Fruit fly (Drosophila melanogaster) whole organism, embryonic: ENCODE data around the gene CG31538.

ENCODE experiments used
- CG10147 ChIP-seq: fragments of 200-800 bp; sonication (Bioruptor generic); optimal IDR thresholded peaks from 2 replicates; lab custom pipeline; 2019; ENCODE audit warnings: missing biosample characterization, mild to moderate bottlenecking, missing genetic modification characterization, moderate library complexity
- CG10959 ChIP-seq: fragments of 200-800 bp; sonication (Bioruptor generic); IDR thresholded peaks from 2 replicates; pipeline ENCODE4 v1.3.6; 2022; ENCODE audit warnings: missing biosample characterization, missing genetic modification characterization
- CG11504 ChIP-seq: fragments of 200-800 bp; sonication (Bioruptor generic); optimal IDR thresholded peaks from 3 replicates; lab custom pipeline; 2019; ENCODE audit warnings: missing biosample characterization, mild to moderate bottlenecking, missing genetic modification characterization, moderate library complexity
- CG12219 ChIP-seq: fragments of 200-800 bp; sonication (Bioruptor generic); optimal IDR thresholded peaks from 3 replicates; lab custom pipeline; 2018; ENCODE audit warnings: missing biosample characterization, mild to moderate bottlenecking, missing genetic modification characterization
- CG13296 ChIP-seq: fragments of 200-800 bp; sonication (Bioruptor generic); optimal IDR thresholded peaks from 3 replicates; lab custom pipeline; 2018; ENCODE audit warnings: missing biosample characterization, mild to moderate bottlenecking, missing genetic modification characterization
- CG14667 ChIP-seq: fragments of 200-800 bp; sonication (Bioruptor generic); IDR thresholded peaks from 2 replicates; pipeline ENCODE4 v1.3.6; 2022; ENCODE audit warnings: missing biosample characterization, missing genetic modification characterization
- CG14710 ChIP-seq: fragments of 200-800 bp; sonication (Bioruptor generic); optimal IDR thresholded peaks from 3 replicates; lab custom pipeline; 2019; ENCODE audit warnings: missing biosample characterization, mild to moderate bottlenecking, missing genetic modification characterization, moderate library complexity
- CG14860 ChIP-seq: fragments of 200-800 bp; sonication (Bioruptor generic); IDR thresholded peaks from 3 replicates; pipeline ENCODE4 v1.3.6; 2022; ENCODE audit warnings: missing biosample characterization, missing genetic modification characterization; ENCODE audit not compliant: partially characterized antibody
- CG15073 ChIP-seq: fragments of 200-800 bp; sonication (Bioruptor generic); optimal IDR thresholded peaks from 2 replicates; lab custom pipeline; 2016; ENCODE audit warnings: missing biosample characterization, missing genetic modification characterization
- CG15601 ChIP-seq: fragments of 200-800 bp; sonication (Bioruptor generic); optimal IDR thresholded peaks from 3 replicates; lab custom pipeline; 2019; ENCODE audit warnings: missing biosample characterization, mild to moderate bottlenecking, missing genetic modification characterization, moderate library complexity
- CG17612 ChIP-seq: fragments of 200-800 bp; sonication (Bioruptor generic); IDR thresholded peaks from 2 replicates; pipeline ENCODE4 v1.3.6; 2022; ENCODE audit warnings: missing biosample characterization, missing genetic modification characterization
- CG2889 ChIP-seq: fragments of 200-800 bp; sonication (Bioruptor generic); IDR thresholded peaks from 3 replicates; pipeline ENCODE4 v1.3.6; 2022; ENCODE audit warnings: missing biosample characterization, missing genetic modification characterization
- CG34422 ChIP-seq: fragments of 200-800 bp; sonication (Bioruptor generic); IDR thresholded peaks from 3 replicates; pipeline ENCODE4 v1.3.6; 2022; ENCODE audit warnings: missing biosample characterization, missing genetic modification characterization
- CG4404 ChIP-seq: fragments of 200-800 bp; sonication (Bioruptor generic); IDR thresholded peaks from 2 replicates; pipeline ENCODE4 v1.3.6; 2022; ENCODE audit warnings: missing biosample characterization, missing genetic modification characterization
- CG6791 ChIP-seq: fragments of 200-800 bp; sonication (Bioruptor generic); IDR thresholded peaks from 3 replicates; pipeline ENCODE4 v1.3.6; 2022; ENCODE audit warnings: missing biosample characterization, missing genetic modification characterization; ENCODE audit not compliant: partially characterized antibody
- CG8089 ChIP-seq: fragments of 200-800 bp; sonication (Bioruptor generic); optimal IDR thresholded peaks from 3 replicates; lab custom pipeline; 2016; ENCODE audit warnings: missing biosample characterization, missing genetic modification characterization
- CG8281 ChIP-seq: fragments of 200-800 bp; sonication (Bioruptor generic); optimal IDR thresholded peaks from 2 replicates; lab custom pipeline; 2018; ENCODE audit warnings: missing biosample characterization, mild to moderate bottlenecking, missing genetic modification characterization, moderate library complexity
- CG9437 ChIP-seq: fragments of 200-800 bp; sonication (Bioruptor generic); optimal IDR thresholded peaks from 2 replicates; lab custom pipeline; 2018; ENCODE audit warnings: missing biosample characterization, mild to moderate bottlenecking, missing genetic modification characterization
- CG9876 ChIP-seq: fragments of 200-800 bp; sonication (Bioruptor generic); optimal IDR thresholded peaks from 2 replicates; lab custom pipeline; 2016; ENCODE audit warnings: missing biosample characterization, missing genetic modification characterization
- Doc2 ChIP-seq: fragments of 200-800 bp; sonication (Bioruptor generic); IDR thresholded peaks from 2 replicates; pipeline ENCODE4 v1.3.6; 2022; ENCODE audit warnings: missing biosample characterization, missing genetic modification characterization
- Dp ChIP-seq: fragments of 200-800 bp; sonication (Bioruptor generic); optimal IDR thresholded peaks from 2 replicates; lab custom pipeline; 2018; ENCODE audit warnings: missing biosample characterization, mild to moderate bottlenecking, missing genetic modification characterization, moderate library complexity
- E2f2 ChIP-seq: fragments of 200-800 bp; sonication (Bioruptor generic); IDR thresholded peaks from 2 replicates; pipeline ENCODE4 v1.3.6; 2022; ENCODE audit warnings: missing biosample characterization, missing genetic modification characterization
- GATAe ChIP-seq: fragments of 200-800 bp; sonication (Bioruptor generic); conservative IDR thresholded peaks from 2 replicates; pipeline ENCODE4 v1.3.6; 2022; ENCODE audit warnings: missing biosample characterization, missing genetic modification characterization
- HmgD ChIP-seq: fragments of 200-800 bp; sonication (Bioruptor generic); optimal IDR thresholded peaks from 3 replicates; lab custom pipeline; 2016; ENCODE audit warnings: missing biosample characterization, missing genetic modification characterization
- Max ChIP-seq: fragments of 200-800 bp; sonication (Bioruptor generic); optimal IDR thresholded peaks from 2 replicates; lab custom pipeline; 2016; ENCODE audit warnings: missing biosample characterization, mild to moderate bottlenecking, missing genetic modification characterization
- Mes4 ChIP-seq: fragments of 200-800 bp; sonication (Bioruptor generic); optimal IDR thresholded peaks from 2 replicates; lab custom pipeline; 2016; ENCODE audit warnings: missing biosample characterization, missing genetic modification characterization
- Oaz ChIP-seq: fragments of 200-800 bp; sonication (Bioruptor generic); IDR thresholded peaks from 2 replicates; pipeline ENCODE4 v1.3.6; 2022; ENCODE audit warnings: missing biosample characterization, missing genetic modification characterization
- Scr ChIP-seq: fragments of 200-800 bp; sonication (Bioruptor generic); IDR thresholded peaks from 2 replicates; pipeline ENCODE4 v1.3.6; 2022; ENCODE audit warnings: missing biosample characterization, missing genetic modification characterization; ENCODE audit not compliant: partially characterized antibody
- YL-1 ChIP-seq: fragments of 200-800 bp; sonication (Bioruptor generic); optimal IDR thresholded peaks from 3 replicates; lab custom pipeline; 2017; ENCODE audit warnings: missing biosample characterization, mild to moderate bottlenecking, missing genetic modification characterization
- ara ChIP-seq: fragments of 200-800 bp; sonication (Bioruptor generic); IDR thresholded peaks from 2 replicates; pipeline ENCODE4 v1.3.6; 2022; ENCODE audit warnings: missing biosample characterization, missing genetic modification characterization
- ase ChIP-seq: fragments of 200-800 bp; sonication (Bioruptor generic); IDR thresholded peaks from 3 replicates; pipeline ENCODE4 v1.3.6; 2022; ENCODE audit warnings: missing biosample characterization, missing genetic modification characterization
- btn ChIP-seq: fragments of 200-800 bp; sonication (Bioruptor generic); optimal IDR thresholded peaks from 2 replicates; lab custom pipeline; 2016; ENCODE audit warnings: missing biosample characterization, missing genetic modification characterization
- ci ChIP-seq: fragments of 200-800 bp; sonication (Bioruptor generic); IDR thresholded peaks from 3 replicates; pipeline ENCODE4 v1.3.6; 2022; ENCODE audit warnings: missing biosample characterization, missing genetic modification characterization
- corto ChIP-seq: fragments of 200-800 bp; sonication (Bioruptor generic); optimal IDR thresholded peaks from 2 replicates; lab custom pipeline; 2016; ENCODE audit warnings: missing biosample characterization, mild to moderate bottlenecking, missing genetic modification characterization, moderate library complexity
- ems ChIP-seq: fragments of 200-800 bp; sonication (Bioruptor generic); optimal IDR thresholded peaks from 3 replicates; lab custom pipeline; 2016; ENCODE audit warnings: missing biosample characterization, missing genetic modification characterization
- ewg ChIP-seq: fragments of 200-800 bp; sonication (Bioruptor generic); optimal IDR thresholded peaks from 3 replicates; lab custom pipeline; 2017; ENCODE audit warnings: mild to moderate bottlenecking, missing biosample characterization, missing genetic modification reagents, missing genetic modification characterization
- inv ChIP-seq: fragments of 200-800 bp; sonication (Bioruptor generic); IDR thresholded peaks from 2 replicates; pipeline ENCODE4 v1.3.6; 2022; ENCODE audit warnings: missing biosample characterization, missing genetic modification characterization; ENCODE audit not compliant: partially characterized antibody
- kah ChIP-seq: fragments of 200-800 bp; sonication (Bioruptor generic); optimal IDR thresholded peaks from 2 replicates; lab custom pipeline; 2018; ENCODE audit warnings: missing biosample characterization, mild to moderate bottlenecking, missing genetic modification characterization
- kni ChIP-seq: fragments of 200-800 bp; sonication (Bioruptor generic); optimal IDR thresholded peaks from 3 replicates; lab custom pipeline; 2017; ENCODE audit warnings: mild to moderate bottlenecking, missing biosample characterization, missing genetic modification reagents, missing genetic modification characterization
- lbe ChIP-seq: fragments of 200-800 bp; sonication (Bioruptor generic); optimal IDR thresholded peaks from 2 replicates; lab custom pipeline; 2016; ENCODE audit warnings: missing biosample characterization, mild to moderate bottlenecking, missing genetic modification characterization
- maf-S ChIP-seq: fragments of 200-800 bp; sonication (Bioruptor generic); optimal IDR thresholded peaks from 2 replicates; lab custom pipeline; 2016; ENCODE audit warnings: missing biosample characterization, missing genetic modification characterization
- pita ChIP-seq: fragments of 200-800 bp; sonication (Bioruptor generic); optimal IDR thresholded peaks from 2 replicates; lab custom pipeline; 2017; ENCODE audit warnings: missing biosample characterization, mild to moderate bottlenecking, missing genetic modification characterization
- pros ChIP-seq: fragments of 200-800 bp; sonication (Bioruptor generic); optimal IDR thresholded peaks from 3 replicates; lab custom pipeline; 2019; ENCODE audit warnings: missing biosample characterization, mild to moderate bottlenecking, missing genetic modification characterization, moderate library complexity
- run ChIP-seq: fragments of 200-800 bp; sonication (Bioruptor generic); optimal IDR thresholded peaks from 3 replicates; lab custom pipeline; 2018; ENCODE audit warnings: missing biosample characterization, mild to moderate bottlenecking, missing genetic modification characterization
- slou ChIP-seq: fragments of 200-800 bp; sonication (Bioruptor generic); optimal IDR thresholded peaks from 3 replicates; lab custom pipeline; 2016; ENCODE audit warnings: missing biosample characterization, missing genetic modification characterization
- tap ChIP-seq: fragments of 200-800 bp; optimal IDR thresholded peaks from 3 replicates; lab custom pipeline; 2019; ENCODE audit warnings: missing biosample characterization, mild to moderate bottlenecking, missing genetic modification characterization, moderate library complexity
- tll ChIP-seq, 2 experiments: fragments of 200-800 bp in 1 of 2; fragments of >200 bp in 1 of 2; sonication (Bioruptor generic) in 1 of 2; optimal IDR thresholded peaks; 2 replicates each; lab custom pipeline; 2017 to 2019; ENCODE audit warnings: missing biosample characterization in 2 of 2, missing genetic modification characterization in 2 of 2, mild to moderate bottlenecking in 1 of 2, moderate library complexity in 1 of 2
- ttk ChIP-seq: fragments of 200-800 bp; sonication (Bioruptor generic); IDR thresholded peaks from 2 replicates; pipeline ENCODE4 v2.1.2; 2022; ENCODE audit warnings: missing biosample characterization, missing genetic modification characterization
- zfh1 ChIP-seq: fragments of 200-800 bp; sonication (Bioruptor generic); IDR thresholded peaks from 3 replicates; pipeline ENCODE4 v1.3.6; 2022; ENCODE audit warnings: missing biosample characterization, missing genetic modification characterization

CG31538 gene

dm6 chr3R:5283360-5283963 is 5.8 kb upstream of the CG31538 start (continued):
- TF ChIP-seq CG14860 (GFP tag; lab: Robert Waterston, UW) = no peak
- peak; percentile 90 for TF ChIP-seq CG12219 (GFP tag; lab: Kevin White, UChicago)
- peak; percentile 92 for TF ChIP-seq CG13296 (GFP tag; lab: Kevin White, UChicago)
- peak; percentile 90 for TF ChIP-seq CG34422 (GFP tag; lab: Robert Waterston, UW)
- TF ChIP-seq CG15601 (tag; lab: Kevin White, UChicago) = peak; percentile 87
- TF ChIP-seq Max (GFP tag; lab: Kevin White, UChicago) = peak; percentile 90
- TF ChIP-seq slou (GFP tag; lab: Kevin White, UChicago) = peak; percentile 77
- peak; percentile 90 for TF ChIP-seq run (tag; lab: Kevin White, UChicago)
- peak; percentile 84; the same call in 2 of the 3 replicates for TF ChIP-seq ci (GFP tag; lab: Robert Waterston, UW)
- TF ChIP-seq E2f2 = peak; percentile 59
- TF ChIP-seq pita (GFP tag; lab: Kevin White, UChicago) = no peak
- peak; percentile 75 for TF ChIP-seq maf-S (GFP tag; lab: Kevin White, UChicago)
- peak; percentile 78 for TF ChIP-seq ewg (GFP tag; lab: Kevin White, UChicago)
- TF ChIP-seq Dp (GFP tag; lab: Kevin White, UChicago) = no peak
- TF ChIP-seq CG8089 (GFP tag; lab: Kevin White, UChicago) = peak; percentile 89
- TF ChIP-seq zfh1 (GFP tag; lab: Robert Waterston, UW) = peak; percentile 77
- peak; percentile 81 for TF ChIP-seq kni (GFP tag; lab: Kevin White, UChicago)
- TF ChIP-seq tll (GFP tag; optimal IDR thresholded peaks at IDR 0.05; lab: Kevin White, UChicago) = no peak
- peak; percentile 76 for TF ChIP-seq CG8281 (tag; lab: Kevin White, UChicago)
- peak; percentile 69; the same call in 1 of the 2 replicates for TF ChIP-seq GATAe (GFP tag; lab: Robert Waterston, UW)
- TF ChIP-seq tap (tag; lab: Kevin White, UChicago) = peak; percentile 85
- TF ChIP-seq ttk (GFP tag; lab: Robert Waterston, UW) = peak; percentile 66
- TF ChIP-seq ara = peak; percentile 68
- TF ChIP-seq pros = peak; percentile 31
- TF ChIP-seq CG9437 = peak; percentile 85
- no peak for TF ChIP-seq inv (GFP tag; lab: Robert Waterston, UW)
- TF ChIP-seq ems (GFP tag; lab: Kevin White, UChicago) = peak; percentile 90
- TF ChIP-seq CG14667 = peak; percentile 66; the same call in 1 of the 2 replicates
- peak; percentile 62 for TF ChIP-seq CG2889 (GFP tag; lab: Robert Waterston, UW)
- TF ChIP-seq YL-1 (GFP tag; lab: Kevin White, UChicago) = peak; percentile 78
- peak; percentile 65 for TF ChIP-seq CG4404 (GFP tag; lab: Robert Waterston, UW)
- TF ChIP-seq Scr (GFP tag; lab: Robert Waterston, UW) = no peak
- TF ChIP-seq CG11504 = peak; percentile 99
- 0 out of 2 replicates have a peak, but pooled peaks have one; percentile 51 for TF ChIP-seq CG10959
- TF ChIP-seq Oaz (GFP tag; lab: Robert Waterston, UW) = peak; percentile 73
- TF ChIP-seq CG15073 (GFP tag; lab: Kevin White, UChicago) = no peak
- 0 out of 2 replicates have a peak, but pooled peaks have one; percentile 40 for TF ChIP-seq Doc2
- peak; percentile 77 for TF ChIP-seq btn (GFP tag; lab: Kevin White, UChicago)
- peak; percentile 93 for TF ChIP-seq CG10147 (GFP tag; lab: Kevin White, UChicago)
- TF ChIP-seq CG6791 (GFP tag; lab: Robert Waterston, UW) = no peak
- TF ChIP-seq Mes4 (GFP tag; lab: Kevin White, UChicago) = peak; percentile 82
- peak; percentile 54 for TF ChIP-seq lbe (GFP tag; lab: Kevin White, UChicago)
- TF ChIP-seq corto (GFP tag; lab: Kevin White, UChicago) = peak; percentile 34
- peak; percentile 74 for TF ChIP-seq kah (GFP tag; lab: Kevin White, UChicago)
- TF ChIP-seq CG17612 (GFP tag; lab: Robert Waterston, UW) = peak; percentile 67
- peak; percentile 84 for TF ChIP-seq CG14710 (tag; lab: Kevin White, UChicago)
- TF ChIP-seq ase (GFP tag; lab: Robert Waterston, UW) = peak; percentile 70
- peak; percentile 82 for TF ChIP-seq CG9876 (GFP tag; lab: Kevin White, UChicago)
- peak; percentile 89 for TF ChIP-seq HmgD (GFP tag; lab: Kevin White, UChicago)
